In the genomic region with DNA sequence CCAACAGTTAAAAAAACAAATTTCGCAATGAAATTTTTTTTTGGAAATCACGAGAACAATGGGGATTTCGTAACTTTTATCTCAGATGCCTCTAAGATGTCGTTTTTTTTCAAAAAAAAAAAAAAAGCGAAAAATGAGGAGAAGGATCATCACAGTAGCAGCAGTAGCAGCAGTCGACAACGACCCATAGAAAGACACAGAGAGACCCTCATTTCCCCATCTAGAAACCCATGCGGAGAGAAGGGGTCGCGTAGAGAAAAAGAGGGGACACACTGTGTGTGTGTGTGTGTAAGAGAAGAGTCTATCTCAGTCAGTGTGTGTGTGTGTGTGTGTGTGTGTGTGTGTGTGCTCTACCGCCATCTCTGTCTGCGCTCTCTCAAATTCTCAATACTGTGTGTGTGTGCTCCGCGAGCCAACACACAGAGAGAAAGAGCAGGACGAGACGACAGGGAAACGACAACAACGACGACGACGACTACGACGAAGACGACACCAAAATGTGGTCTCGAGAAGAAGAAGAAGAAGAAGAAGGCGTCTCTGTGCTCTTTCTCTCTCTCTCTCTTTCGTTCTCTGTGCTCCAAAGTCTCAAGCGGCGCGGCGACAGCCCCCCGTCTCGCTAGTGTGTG, we compare ENCODE assay signal across 5 worm cellular contexts.
A peak's percentile ranks its signal among the peaks of the same experiment; 100 is the strongest.
TF ChIP-seq lines count a peak whose summit lies in the region.

No protein-coding gene starts in this region.

TF ChIP-seq in whole organism, L1 larva, 84 proteins besides CTCF, POLR2A, EP300 and RAD21 (continues in another document):
- TF ChIP-seq sptf-1 (tag; optimal IDR thresholded peaks at IDR 0.05; lab: Kevin White, UChicago) = no peak
- TF ChIP-seq tbx-2 (tag; optimal IDR thresholded peaks at IDR 0.05; lab: Kevin White, UChicago) = peak; percentile 72
- no peak for TF ChIP-seq nhr-76 (tag; optimal IDR thresholded peaks at IDR 0.05; lab: Kevin White, UChicago)
- TF ChIP-seq elt-2 (tag; optimal IDR thresholded peaks at IDR 0.05; lab: Kevin White, UChicago) = peak; percentile 20
- no peak for TF ChIP-seq hlh-17 (GFP tag; optimal IDR thresholded peaks at IDR 0.05; lab: Kevin White, UChicago; ENCODE audit: borderline replicate concordance)
- no peak for TF ChIP-seq pag-3 (tag; optimal IDR thresholded peaks at IDR 0.05; lab: Kevin White, UChicago; ENCODE audit: borderline replicate concordance, insufficient read depth)
- TF ChIP-seq lsy-2 (tag; optimal IDR thresholded peaks at IDR 0.05; lab: Kevin White, UChicago) = peak; percentile 71 to 79
- peak; percentile 67 for TF ChIP-seq nhr-237 (tag; optimal IDR thresholded peaks at IDR 0.05; lab: Kevin White, UChicago)
- no peak for TF ChIP-seq blmp-1 (tag; optimal IDR thresholded peaks at IDR 0.05; lab: Kevin White, UChicago)
- TF ChIP-seq mef-2 (tag; optimal IDR thresholded peaks at IDR 0.05; lab: Kevin White, UChicago) = peak; percentile 37
- peak in 1 of 2 experiments; percentile 27 for TF ChIP-seq egl-27 (tag; optimal IDR thresholded peaks at IDR 0.05; lab: Kevin White, UChicago)
- TF ChIP-seq lin-15B (tag; optimal IDR thresholded peaks at IDR 0.05; lab: Kevin White, UChicago) = peak; percentile 19
- peak in 2 of 3 experiments; percentile 27 to 35 for TF ChIP-seq dpl-1 (GFP tag; optimal IDR thresholded peaks at IDR 0.05; lab: Kevin White, UChicago)
- TF ChIP-seq C16A3.4 (tag; optimal IDR thresholded peaks at IDR 0.05; lab: Kevin White, UChicago) = peak; percentile 54
- TF ChIP-seq ceh-82 (tag; optimal IDR thresholded peaks at IDR 0.05; lab: Kevin White, UChicago) = peak; percentile 50 to 68 (median 67)
- TF ChIP-seq swsn-7 (tag; optimal IDR thresholded peaks at IDR 0.05; lab: Kevin White, UChicago) = peak; percentile 86

TF ChIP-seq in whole organism, L3 larva, 47 proteins besides CTCF, POLR2A, EP300 and RAD21 (continues in another document):
- TF ChIP-seq mdl-1 (tag; optimal IDR thresholded peaks at IDR 0.05; lab: Kevin White, UChicago) (no peak), ztf-4 (tag; optimal IDR thresholded peaks at IDR 0.05; lab: Kevin White, UChicago) (no peak), ceh-16 (tag; optimal IDR thresholded peaks at IDR 0.05; lab: Kevin White, UChicago) (no peak), elt-3 (tag; optimal IDR thresholded peaks at IDR 0.05; lab: Kevin White, UChicago) (no peak), egl-27 (tag; optimal IDR thresholded peaks at IDR 0.05; lab: Kevin White, UChicago) (no peak), unc-39 (tag; optimal IDR thresholded peaks at IDR 0.05; lab: Kevin White, UChicago) (no peak), ama-1 (optimal IDR thresholded peaks at IDR 0.05; lab: Kevin White, UChicago) (peak; percentile 70), nhr-237 (tag; optimal IDR thresholded peaks at IDR 0.05; lab: Kevin White, UChicago) (no peak), elt-1 (tag; optimal IDR thresholded peaks at IDR 0.05; lab: Kevin White, UChicago) (peak; percentile 5), tbx-2 (tag; optimal IDR thresholded peaks at IDR 0.05; lab: Kevin White, UChicago) (peak; percentile 21), lsy-12 (tag; optimal IDR thresholded peaks at IDR 0.05; lab: Kevin White, UChicago) (peak; percentile 56), hmg-11 (tag; optimal IDR thresholded peaks at IDR 0.05; lab: Kevin White, UChicago) (peak; percentile 88), daf-12 (tag; optimal IDR thresholded peaks at IDR 0.05; lab: Kevin White, UChicago) (no peak), nhr-67 (tag; optimal IDR thresholded peaks at IDR 0.05; lab: Kevin White, UChicago) (no peak), nhr-43 (tag; optimal IDR thresholded peaks at IDR 0.05; lab: Kevin White, UChicago; ENCODE audit: poor library complexity, severe bottlenecking) (peak; percentile 32), ZK546.5 (tag; optimal IDR thresholded peaks at IDR 0.05; lab: Kevin White, UChicago) (no peak), snpc-4 (tag; optimal IDR thresholded peaks at IDR 0.05; lab: Kevin White, UChicago) (peak; percentile 3)

TF ChIP-seq in whole organism, early embryonic, 17 proteins besides CTCF, POLR2A, EP300 and RAD21:
- TF ChIP-seq F13C5.2 (tag; optimal IDR thresholded peaks at IDR 0.05; lab: Kevin White, UChicago) (peak; percentile 16), ets-7 (tag; optimal IDR thresholded peaks at IDR 0.05; lab: Kevin White, UChicago) (no peak), flt-1 (GFP tag; IDR thresholded peaks at IDR 0.05; lab: Robert Waterston, UW) (peak; percentile 40), hmg-4 (GFP tag; optimal IDR thresholded peaks at IDR 0.05; lab: Kevin White, UChicago) (peak; percentile 88), B0310.2 (tag; optimal IDR thresholded peaks at IDR 0.05; lab: Kevin White, UChicago) (peak; percentile 10), aly-1 (tag; optimal IDR thresholded peaks at IDR 0.05; lab: Kevin White, UChicago) (no peak), ceh-36 (tag; optimal IDR thresholded peaks at IDR 0.05; lab: Kevin White, UChicago) (peak; percentile 48), tbx-11 (GFP tag; IDR thresholded peaks at IDR 0.05; lab: Robert Waterston, UW) (peak; percentile 6; the same call in 1 of the 2 replicates), scrt-1 (GFP tag; IDR thresholded peaks at IDR 0.05; lab: Robert Waterston, UW) (no peak), ama-1 (optimal IDR thresholded peaks at IDR 0.05; lab: Kevin White, UChicago) (no peak), tbx-37 (GFP tag; conservative IDR thresholded peaks at IDR 0.05; lab: Robert Waterston, UW) (peak; percentile 3; the same call in 1 of the 2 replicates)

TF ChIP-seq in whole organism, midembryonic, 9 proteins besides CTCF, POLR2A, EP300 and RAD21:
- 0 out of 2 replicates have a peak, but pooled peaks have one; percentile 73 for TF ChIP-seq ztf-23 (GFP tag; IDR thresholded peaks at IDR 0.05; lab: Robert Waterston, UW)
- TF ChIP-seq ref-1 (GFP tag; conservative IDR thresholded peaks at IDR 0.05; lab: Robert Waterston, UW) = no peak
- TF ChIP-seq flt-1 (GFP tag; IDR thresholded peaks at IDR 0.05; lab: Robert Waterston, UW) = peak; percentile 71
- no peak for TF ChIP-seq tab-1 (GFP tag; IDR thresholded peaks at IDR 0.05; lab: Robert Waterston, UW)
- 0 out of 2 replicates have a peak, but pooled peaks have one; percentile 16 for TF ChIP-seq T22C8.4 (GFP tag; IDR thresholded peaks at IDR 0.05; lab: Robert Waterston, UW)
- no peak for TF ChIP-seq klf-2 (GFP tag; conservative IDR thresholded peaks at IDR 0.05; lab: Robert Waterston, UW)
- peak; percentile 67 for TF ChIP-seq cog-1 (tag; optimal IDR thresholded peaks at IDR 0.05; lab: Kevin White, UChicago)

TF ChIP-seq in whole organism, young adult, 124 proteins besides CTCF, POLR2A, EP300 and RAD21 (continues in another document):
- TF ChIP-seq ztf-3 (GFP tag; optimal IDR thresholded peaks at IDR 0.05; lab: Kevin White, UChicago) (peak; percentile 78), ztf-6 (GFP tag; IDR thresholded peaks at IDR 0.05; lab: Robert Waterston, UW) (no peak), xnd-1 (tag; optimal IDR thresholded peaks at IDR 0.05; lab: Kevin White, UChicago) (no peak), chd-7 (tag; optimal IDR thresholded peaks at IDR 0.05; lab: Kevin White, UChicago) (peak; percentile 41), aptf-2 (GFP tag; conservative IDR thresholded peaks at IDR 0.05; lab: Robert Waterston, UW) (no peak), ztf-22 (GFP tag; optimal IDR thresholded peaks at IDR 0.05; lab: Kevin White, UChicago) (no peak), attf-5 (GFP tag; optimal IDR thresholded peaks at IDR 0.05; lab: Kevin White, UChicago) (peak; percentile 67), snpc-4 (GFP tag; optimal IDR thresholded peaks at IDR 0.05; lab: Kevin White, UChicago) (no peak), snpc-4 (tag; optimal IDR thresholded peaks at IDR 0.05; lab: Kevin White, UChicago) (peak in 1 of 4 experiments; percentile 3), repo-1 (tag; optimal IDR thresholded peaks at IDR 0.05; lab: Kevin White, UChicago) (peak; percentile 52), bed-2 (GFP tag; IDR thresholded peaks at IDR 0.05; lab: Robert Waterston, UW) (no peak), dpff-1 (tag; optimal IDR thresholded peaks at IDR 0.05; lab: Kevin White, UChicago) (no peak), lin-54 (GFP tag; optimal IDR thresholded peaks at IDR 0.05; lab: Kevin White, UChicago) (peak; percentile 15), efl-1 (GFP tag; optimal IDR thresholded peaks at IDR 0.05; lab: Kevin White, UChicago) (no peak), mes-4 (tag; optimal IDR thresholded peaks at IDR 0.05; lab: Kevin White, UChicago) (no peak), cebp-1 (GFP tag; IDR thresholded peaks at IDR 0.05; lab: Robert Waterston, UW) (peak; percentile 94), cebp-1 (tag; optimal IDR thresholded peaks at IDR 0.05; lab: Kevin White, UChicago) (peak; percentile 98), hmg-20 (GFP tag; IDR thresholded peaks at IDR 0.05; lab: Robert Waterston, UW) (no peak), hmg-1.2 (GFP tag; IDR thresholded peaks at IDR 0.05; lab: Robert Waterston, UW) (peak; percentile 79), ceh-27 (GFP tag; optimal IDR thresholded peaks at IDR 0.05; lab: Kevin White, UChicago) (peak; percentile 51), egrh-3 (GFP tag; IDR thresholded peaks at IDR 0.05; lab: Robert Waterston, UW) (peak; percentile 31; the same call in 1 of the 2 replicates), nhr-80 (tag; optimal IDR thresholded peaks at IDR 0.05; lab: Kevin White, UChicago) (peak; percentile 51), dox-1 (GFP tag; IDR thresholded peaks at IDR 0.05; lab: Robert Waterston, UW) (peak; percentile 39; the same call in 1 of the 2 replicates), lin-35 (GFP tag; optimal IDR thresholded peaks at IDR 0.05; lab: Kevin White, UChicago) (peak in 1 of 3 experiments; percentile 64), F22D6.2 (tag; optimal IDR thresholded peaks at IDR 0.05; lab: Kevin White, UChicago) (no peak), ztf-25 (GFP tag; IDR thresholded peaks at IDR 0.05; lab: Robert Waterston, UW) (no peak), hlh-26 (GFP tag; conservative IDR thresholded peaks at IDR 0.05; lab: Robert Waterston, UW) (no peak), tbx-9 (tag; optimal IDR thresholded peaks at IDR 0.05; lab: Kevin White, UChicago; ENCODE audit: borderline replicate concordance) (no peak), gei-17 (GFP tag; optimal IDR thresholded peaks at IDR 0.05; lab: Kevin White, UChicago) (peak; percentile 40), F10E7.11 (tag; optimal IDR thresholded peaks at IDR 0.05; lab: Kevin White, UChicago) (no peak), ekl-4 (GFP tag; IDR thresholded peaks at IDR 0.05; lab: Robert Waterston, UW) (0 out of 2 replicates have a peak, but pooled peaks have one; percentile 29), K12H6.12 (tag; optimal IDR thresholded peaks at IDR 0.05; lab: Kevin White, UChicago) (peak; percentile 82), F37B4.10 (GFP tag; IDR thresholded peaks at IDR 0.05; lab: Robert Waterston, UW) (no peak), madf-10 (tag; optimal IDR thresholded peaks at IDR 0.05; lab: Kevin White, UChicago) (no peak), aptf-3 (GFP tag; IDR thresholded peaks at IDR 0.05; lab: Robert Waterston, UW) (no peak), ZK185.1 (tag; optimal IDR thresholded peaks at IDR 0.05; lab: Kevin White, UChicago; ENCODE audit: poor library complexity, severe bottlenecking) (peak; percentile 55), snpc-3.4 (tag; optimal IDR thresholded peaks at IDR 0.05; lab: Kevin White, UChicago) (no peak)
